Fruit fly (Drosophila melanogaster) S2 (cell line): ENCODE measurements around the gene Rcd2.

Experiments used
- CG8478 ChIP-seq: fragments of >200 bp; optimal IDR thresholded peaks from 2 replicates; lab custom pipeline; 2018
- CTCF ChIP-seq, 2 experiments: fragments of >200 bp; optimal IDR thresholded peaks; 2 replicates each; lab custom pipeline; 2018

DNA sequence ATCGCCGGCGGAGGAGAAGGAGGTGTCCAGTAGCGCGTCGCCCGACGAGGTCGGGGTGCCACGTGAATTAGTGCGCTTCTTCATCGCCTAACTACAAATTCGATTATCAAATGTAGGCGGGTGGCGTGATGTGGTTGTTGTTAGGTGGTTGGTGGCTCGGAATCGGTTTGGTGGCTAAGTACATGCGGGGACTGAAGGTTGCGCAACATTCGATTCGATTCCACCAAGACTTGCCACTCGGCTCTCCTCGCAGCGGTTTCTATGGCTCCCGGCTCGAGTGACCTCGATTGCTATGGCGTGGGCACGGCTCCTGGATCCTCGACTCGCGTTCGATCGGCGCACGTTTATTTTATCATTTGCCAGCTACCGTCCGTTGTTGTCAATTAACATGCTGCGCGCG is 14.5 kb downstream of the Rcd2 start:
- TF ChIP-seq CTCF (optimal IDR thresholded peaks at IDR 0.05; lab: Kevin White, UChicago) (no peak), CG8478 (lab: Kevin White, UChicago) (no peak)
